Worm (Caenorhabditis elegans) whole organism, late embryonic: ENCODE measurements around the gene srh-237.

Source experiments
- K02D7.2 ChIP-seq: sonication (generic microtip); optimal IDR thresholded peaks from 2 replicates; lab custom pipeline; 2017; ENCODE audit warnings: mild to moderate bottlenecking, missing genetic modification characterization, missing compliant biosample characterization
- K09A11.1 ChIP-seq: sonication (generic microtip); optimal IDR thresholded peaks from 2 replicates; lab custom pipeline; 2017; ENCODE audit warnings: antibody characterized with exemption, mild to moderate bottlenecking, missing genetic modification characterization, missing compliant biosample characterization; ENCODE audit not compliant: insufficient read depth
- ahr-1 ChIP-seq: sonication (generic microtip); optimal IDR thresholded peaks from 2 replicates; lab custom pipeline; 2016; ENCODE audit warnings: missing genetic modification characterization, missing compliant biosample characterization
- ceh-9 ChIP-seq: sonication (generic microtip); optimal IDR thresholded peaks from 2 replicates; lab custom pipeline; 2016; ENCODE audit warnings: mild to moderate bottlenecking, missing genetic modification characterization, inconsistent platforms, missing compliant biosample characterization
- elt-2 ChIP-seq: sonication (generic microtip); optimal IDR thresholded peaks from 2 replicates; lab custom pipeline; 2016; ENCODE audit warnings: missing genetic modification reagents, missing genetic modification characterization, missing compliant biosample characterization
- eyg-1 ChIP-seq: sonication (generic microtip); optimal IDR thresholded peaks from 2 replicates; lab custom pipeline; 2016; ENCODE audit warnings: missing genotype, missing genetic modification characterization, missing compliant biosample characterization
- hlh-30 ChIP-seq: sonication (generic microtip); optimal IDR thresholded peaks from 2 replicates; lab custom pipeline; 2017; ENCODE audit warnings: antibody characterized with exemption, missing genetic modification characterization, missing compliant biosample characterization; ENCODE audit not compliant: insufficient read depth
- madf-2 ChIP-seq: sonication (generic microtip); optimal IDR thresholded peaks from 2 replicates; lab custom pipeline; 2017; ENCODE audit warnings: missing genetic modification characterization, missing compliant biosample characterization
- pha-4 ChIP-seq: fragments of 150-350 bp; optimal IDR thresholded peaks from 2 replicates; lab custom pipeline; 2018; ENCODE audit warnings: missing biosample characterization, missing genetic modification reagents, missing genetic modification characterization
- ref-2 ChIP-seq: sonication (generic microtip); optimal IDR thresholded peaks from 2 replicates; lab custom pipeline; 2016; ENCODE audit warnings: missing genetic modification characterization, missing compliant biosample characterization

- TF ChIP-seq ref-2 = no peak
- TF ChIP-seq elt-2 (tag; lab: Kevin White, UChicago) = no peak
- no peak for TF ChIP-seq ahr-1 (tag; lab: Kevin White, UChicago)
- no peak for TF ChIP-seq K02D7.2 (tag; lab: Kevin White, UChicago)
- no peak for TF ChIP-seq pha-4
- no peak for TF ChIP-seq eyg-1
- no peak for TF ChIP-seq K09A11.1
- TF ChIP-seq hlh-30 (tag; lab: Kevin White, UChicago) = no peak
- TF ChIP-seq madf-2 = no peak
- no peak for TF ChIP-seq ceh-9 (tag; lab: Kevin White, UChicago)
These were observed 10.4 kb upstream of the srh-237 start, which contains the start of gene srw-20 for ce11 chrV:17079795-17080194.
